Worm (Caenorhabditis elegans) whole organism, late embryonic: ENCODE results near the gene F38A5.8.

Source experiments
- C38D4.7 ChIP-seq: fragments of 200-800 bp; sonication (Bioruptor generic); optimal IDR thresholded peaks from 2 replicates; lab custom pipeline; 2018; ENCODE audit warnings: mild to moderate bottlenecking, missing genetic modification characterization, moderate library complexity, missing compliant biosample characterization
- F13H6.1 ChIP-seq: sonication (generic microtip); optimal IDR thresholded peaks from 2 replicates; lab custom pipeline; 2016; ENCODE audit warnings: missing genetic modification characterization, missing compliant biosample characterization
- K02D7.2 ChIP-seq: sonication (generic microtip); optimal IDR thresholded peaks from 2 replicates; lab custom pipeline; 2017; ENCODE audit warnings: mild to moderate bottlenecking, missing genetic modification characterization, missing compliant biosample characterization
- ahr-1 ChIP-seq: sonication (generic microtip); optimal IDR thresholded peaks from 2 replicates; lab custom pipeline; 2016; ENCODE audit warnings: missing genetic modification characterization, missing compliant biosample characterization
- ama-1 ChIP-seq: fragments of 150-350 bp; optimal IDR thresholded peaks from 2 replicates; lab custom pipeline; 2014
- ceh-18 ChIP-seq: sonication (generic microtip); optimal IDR thresholded peaks from 2 replicates; lab custom pipeline; 2016; ENCODE audit warnings: missing genetic modification characterization, missing compliant biosample characterization
- ceh-19 ChIP-seq: fragments of 200-800 bp; sonication (Bioruptor generic); optimal IDR thresholded peaks from 2 replicates; lab custom pipeline; 2018; ENCODE audit warnings: mild to moderate bottlenecking, missing genetic modification characterization, missing compliant biosample characterization
- ceh-30 ChIP-seq: fragments of 150-350 bp; optimal IDR thresholded peaks from 2 replicates; lab custom pipeline; 2014; ENCODE audit warnings: missing biosample characterization, missing genetic modification characterization
- ceh-34 ChIP-seq: sonication (generic microtip); optimal IDR thresholded peaks from 2 replicates; lab custom pipeline; 2016; ENCODE audit warnings: mild to moderate bottlenecking, missing genetic modification characterization, missing compliant biosample characterization
- ceh-45 ChIP-seq: fragments of 200-800 bp; sonication (Bioruptor generic); IDR thresholded peaks from 2 replicates; pipeline ENCODE4 v1.3.6; 2022; ENCODE audit warnings: missing genetic modification reagents, missing genetic modification characterization, missing compliant biosample characterization
- ceh-6 ChIP-seq: fragments of 200-800 bp; sonication (Bioruptor generic); optimal IDR thresholded peaks from 2 replicates; lab custom pipeline; 2018; ENCODE audit warnings: mild to moderate bottlenecking, missing genetic modification characterization, missing compliant biosample characterization
- ceh-9 ChIP-seq: sonication (generic microtip); optimal IDR thresholded peaks from 2 replicates; lab custom pipeline; 2016; ENCODE audit warnings: mild to moderate bottlenecking, missing genetic modification characterization, inconsistent platforms, missing compliant biosample characterization
- che-1 ChIP-seq: sonication (generic microtip); optimal IDR thresholded peaks from 2 replicates; lab custom pipeline; 2016; ENCODE audit warnings: mild to moderate bottlenecking, missing genetic modification characterization, missing compliant biosample characterization
- dve-1 ChIP-seq: sonication (generic microtip); optimal IDR thresholded peaks from 2 replicates; lab custom pipeline; 2017; ENCODE audit warnings: antibody characterized with exemption, mild to moderate bottlenecking, missing genetic modification characterization, missing compliant biosample characterization
- elt-2 ChIP-seq: sonication (generic microtip); optimal IDR thresholded peaks from 2 replicates; lab custom pipeline; 2016; ENCODE audit warnings: missing genetic modification reagents, missing genetic modification characterization, missing compliant biosample characterization
- elt-4 ChIP-seq: sonication (generic microtip); optimal IDR thresholded peaks from 2 replicates; lab custom pipeline; 2016; ENCODE audit warnings: missing genetic modification characterization, missing compliant biosample characterization
- fax-1 ChIP-seq: sonication (generic microtip); optimal IDR thresholded peaks from 2 replicates; lab custom pipeline; 2016; ENCODE audit warnings: missing genotype, missing genetic modification characterization, missing compliant biosample characterization
- fkh-10 ChIP-seq: fragments of 150-350 bp; optimal IDR thresholded peaks from 2 replicates; lab custom pipeline; 2014; ENCODE audit warnings: missing biosample characterization, missing genetic modification reagents, missing genetic modification characterization
- gmeb-2 ChIP-seq: sonication (generic microtip); optimal IDR thresholded peaks from 2 replicates; lab custom pipeline; 2016; ENCODE audit warnings: missing genetic modification characterization, inconsistent platforms, missing compliant biosample characterization
- hlh-15 ChIP-seq: sonication (generic microtip); optimal IDR thresholded peaks from 2 replicates; lab custom pipeline; 2016; ENCODE audit warnings: missing genetic modification characterization, missing compliant biosample characterization
- hlh-30 ChIP-seq: sonication (generic microtip); optimal IDR thresholded peaks from 2 replicates; lab custom pipeline; 2017; ENCODE audit warnings: antibody characterized with exemption, missing genetic modification characterization, missing compliant biosample characterization; ENCODE audit not compliant: insufficient read depth
- hlh-6 ChIP-seq: sonication (generic microtip); optimal IDR thresholded peaks from 2 replicates; lab custom pipeline; 2016; ENCODE audit warnings: missing genotype, missing genetic modification characterization, missing compliant biosample characterization
- lin-11 ChIP-seq: fragments of 200-800 bp; sonication (Bioruptor generic); optimal IDR thresholded peaks from 2 replicates; lab custom pipeline; 2018; ENCODE audit warnings: mild to moderate bottlenecking, missing genetic modification characterization, missing compliant biosample characterization
- madf-2 ChIP-seq: sonication (generic microtip); optimal IDR thresholded peaks from 2 replicates; lab custom pipeline; 2017; ENCODE audit warnings: missing genetic modification characterization, missing compliant biosample characterization
- nfya-1 ChIP-seq: sonication (generic microtip); optimal IDR thresholded peaks from 2 replicates; lab custom pipeline; 2017; ENCODE audit warnings: missing genetic modification characterization, mild to moderate bottlenecking, missing compliant biosample characterization, antibody characterized with exemption, moderate library complexity
- nhr-232 ChIP-seq: sonication (generic microtip); optimal IDR thresholded peaks from 2 replicates; lab custom pipeline; 2016; ENCODE audit warnings: missing genetic modification characterization, missing compliant biosample characterization
- npax-4 ChIP-seq: sonication (generic microtip); optimal IDR thresholded peaks from 2 replicates; lab custom pipeline; 2016; ENCODE audit warnings: missing genetic modification characterization, missing compliant biosample characterization
- odd-2 ChIP-seq: sonication (generic microtip); optimal IDR thresholded peaks from 2 replicates; lab custom pipeline; 2017; ENCODE audit warnings: antibody characterized with exemption, mild to moderate bottlenecking, missing genetic modification characterization, missing compliant biosample characterization
- pag-3 ChIP-seq: sonication (generic microtip); optimal IDR thresholded peaks from 2 replicates; lab custom pipeline; 2016; ENCODE audit warnings: missing compliant biosample characterization, missing genetic modification characterization, borderline replicate concordance
- pat-9 ChIP-seq: fragments of 200-800 bp; sonication (Bioruptor generic); optimal IDR thresholded peaks from 2 replicates; lab custom pipeline; 2018; ENCODE audit warnings: mild to moderate bottlenecking, missing genetic modification characterization, moderate library complexity, missing compliant biosample characterization
- pax-1 ChIP-seq: fragments of 150-350 bp; optimal IDR thresholded peaks from 2 replicates; lab custom pipeline; 2014; ENCODE audit warnings: missing biosample characterization, missing genetic modification characterization
- pha-2 ChIP-seq: sonication (generic microtip); optimal IDR thresholded peaks from 2 replicates; lab custom pipeline; 2017; ENCODE audit warnings: mild to moderate bottlenecking, missing genetic modification characterization, missing compliant biosample characterization
- pqm-1 ChIP-seq: sonication (generic microtip); optimal IDR thresholded peaks from 2 replicates; lab custom pipeline; 2016; ENCODE audit warnings: missing genetic modification characterization, missing compliant biosample characterization
- ref-2 ChIP-seq: sonication (generic microtip); optimal IDR thresholded peaks from 2 replicates; lab custom pipeline; 2016; ENCODE audit warnings: missing genetic modification characterization, missing compliant biosample characterization
- rnt-1 ChIP-seq: sonication (generic microtip); optimal IDR thresholded peaks from 2 replicates; lab custom pipeline; 2016; ENCODE audit warnings: missing genetic modification characterization, missing compliant biosample characterization
- sox-4 ChIP-seq: sonication (generic microtip); optimal IDR thresholded peaks from 2 replicates; lab custom pipeline; 2017; ENCODE audit warnings: mild to moderate bottlenecking, missing genetic modification characterization, inconsistent platforms, missing compliant biosample characterization
- syd-9 ChIP-seq: sonication (generic microtip); optimal IDR thresholded peaks from 2 replicates; lab custom pipeline; 2016; ENCODE audit warnings: mild to moderate bottlenecking, missing genetic modification characterization, moderate library complexity, missing compliant biosample characterization
- tbx-2 ChIP-seq: sonication (generic microtip); optimal IDR thresholded peaks from 2 replicates; lab custom pipeline; 2016; ENCODE audit warnings: missing genetic modification characterization, missing compliant biosample characterization
- ttx-3 ChIP-seq: sonication (generic microtip); optimal IDR thresholded peaks from 2 replicates; lab custom pipeline; 2016; ENCODE audit warnings: missing genetic modification reagents, missing genetic modification characterization, missing compliant biosample characterization
- unc-55 ChIP-seq: sonication (generic microtip); optimal IDR thresholded peaks from 2 replicates; lab custom pipeline; 2017; ENCODE audit warnings: missing biosample characterization, missing genetic modification reagents, missing genetic modification characterization
- zip-5 ChIP-seq: sonication (generic microtip); optimal IDR thresholded peaks from 2 replicates; lab custom pipeline; 2016; ENCODE audit warnings: missing genetic modification characterization, missing compliant biosample characterization
- ztf-16 ChIP-seq: sonication (generic microtip); optimal IDR thresholded peaks from 2 replicates; lab custom pipeline; 2017; ENCODE audit warnings: missing genetic modification characterization, missing compliant biosample characterization

F38A5.8 gene

DNA sequence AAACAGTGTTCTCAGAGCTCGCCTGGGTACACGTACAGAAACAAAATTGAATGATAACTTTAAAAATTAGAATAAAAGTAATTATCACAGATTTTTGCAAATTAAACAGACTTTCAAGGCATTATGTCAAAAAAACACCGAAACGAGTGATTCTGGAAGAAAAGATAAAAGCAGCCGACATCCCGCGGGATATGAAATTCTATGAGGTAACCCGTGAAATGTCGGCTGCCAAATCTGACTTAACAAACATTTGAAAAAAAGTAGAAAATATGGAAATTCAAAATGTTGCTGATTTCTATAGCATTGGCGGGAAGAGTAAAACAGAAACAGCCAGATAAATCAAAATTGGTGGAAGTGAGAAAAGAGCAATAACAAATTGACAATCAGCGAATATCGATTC lies 33.9 kb upstream of the F38A5.8 start:
- TF ChIP-seq gmeb-2 (no peak), elt-2 (tag; lab: Kevin White, UChicago) (no peak), lin-11 (tag; lab: Kevin White, UChicago) (no peak), C38D4.7 (GFP tag; lab: Kevin White, UChicago) (no peak), zip-5 (tag; lab: Kevin White, UChicago) (no peak), sox-4 (tag; lab: Kevin White, UChicago) (no peak), tbx-2 (tag; lab: Kevin White, UChicago) (no peak), npax-4 (tag; lab: Kevin White, UChicago) (no peak), ceh-6 (GFP tag; lab: Kevin White, UChicago) (no peak), pag-3 (tag; lab: Kevin White, UChicago) (no peak), ztf-16 (tag; lab: Kevin White, UChicago) (no peak), ama-1 (lab: Kevin White, UChicago) (no peak), pqm-1 (tag; lab: Kevin White, UChicago) (no peak), ceh-9 (no peak)

DNA sequence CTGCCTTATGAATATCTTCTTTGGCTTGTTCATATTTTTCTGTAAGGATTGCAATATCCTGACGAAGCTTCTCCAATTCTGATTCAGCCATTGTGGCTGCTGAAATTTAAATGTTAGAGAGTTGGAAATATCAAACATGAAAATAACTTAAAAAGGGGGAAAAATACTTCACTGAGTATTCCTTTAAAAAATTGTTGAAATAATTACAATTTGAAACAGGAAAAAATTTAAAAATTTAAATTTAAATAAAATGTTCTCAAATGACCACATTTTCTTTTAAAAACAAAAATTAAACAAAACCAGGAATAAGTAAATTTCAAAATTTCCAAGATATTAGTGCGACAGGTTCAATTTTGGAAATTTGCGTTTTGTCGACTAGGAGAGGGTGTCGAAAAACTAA lies 27.3 kb upstream of the F38A5.8 start, which contains the start of gene bicd-1:
Gene bicd-1 (minus strand): TSS at position 101 of the 400 bp plus-strand sequence.
- TF ChIP-seq dve-1 (tag; lab: Kevin White, UChicago): no peak

DNA sequence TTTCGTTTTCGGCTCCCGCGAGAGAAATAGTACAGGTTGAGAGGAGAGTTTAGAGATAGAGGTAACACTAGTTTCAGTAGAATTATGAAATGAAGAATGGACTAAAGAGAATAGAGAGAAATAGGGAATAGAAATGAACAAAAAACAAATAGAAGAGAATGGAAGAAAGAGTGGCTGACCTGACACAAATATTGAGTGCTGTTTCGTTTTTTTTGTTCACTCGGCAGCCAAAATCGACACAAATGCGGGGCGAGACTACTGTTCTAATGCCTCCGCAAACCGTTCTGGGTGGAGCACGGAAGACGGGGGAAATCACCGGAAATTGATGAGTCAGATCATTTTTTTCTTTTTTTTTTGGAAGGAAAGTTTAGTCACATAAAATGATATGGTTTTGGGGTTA lies 26.9 kb upstream of the F38A5.8 start:
- TF ChIP-seq tbx-2 (tag; lab: Kevin White, UChicago) (no peak), F13H6.1 (tag; lab: Kevin White, UChicago) (no peak), rnt-1 (no peak), zip-5 (tag; lab: Kevin White, UChicago) (no peak)

DNA sequence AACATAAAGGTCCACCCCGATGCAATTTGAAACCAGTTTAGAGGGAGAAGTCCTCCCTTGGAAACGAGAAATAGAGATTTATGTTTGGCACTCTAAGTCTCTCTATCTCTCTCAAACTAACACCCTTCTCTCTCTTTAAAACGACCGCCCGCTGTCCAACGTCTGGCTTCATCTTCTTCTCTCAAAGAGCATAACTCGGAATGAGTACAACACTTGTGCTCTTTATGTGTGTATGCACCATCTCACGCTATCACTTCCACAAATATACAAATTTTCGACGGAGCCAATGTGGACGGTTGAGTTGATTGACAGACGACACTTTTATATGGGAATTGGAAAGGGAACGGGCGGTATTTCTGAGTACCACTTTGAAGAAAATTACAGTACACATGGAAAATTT lies 25.2 kb upstream of the F38A5.8 start:
- TF ChIP-seq pqm-1 (tag; lab: Kevin White, UChicago): no peak
- no peak for TF ChIP-seq ceh-30 (tag; lab: Kevin White, UChicago)
- peak; percentile 37 for TF ChIP-seq nfya-1 (tag; lab: Kevin White, UChicago)
- no peak for TF ChIP-seq ahr-1 (tag; lab: Kevin White, UChicago)
- no peak for TF ChIP-seq ceh-19 (GFP tag; lab: Kevin White, UChicago)
- no peak for TF ChIP-seq sox-4 (tag; lab: Kevin White, UChicago)
- TF ChIP-seq pat-9: no peak
- no peak for TF ChIP-seq hlh-30
- no peak for TF ChIP-seq fkh-10 (GFP tag; lab: Kevin White, UChicago)
- TF ChIP-seq nhr-232 (tag; lab: Kevin White, UChicago): no peak
- TF ChIP-seq ceh-34 (tag; lab: Kevin White, UChicago): no peak
- TF ChIP-seq F13H6.1 (tag; lab: Kevin White, UChicago): no peak
- TF ChIP-seq che-1 (tag; lab: Kevin White, UChicago): no peak
- no peak for TF ChIP-seq odd-2
- peak; percentile 71 for TF ChIP-seq unc-55 (GFP tag; lab: Kevin White, UChicago)

DNA sequence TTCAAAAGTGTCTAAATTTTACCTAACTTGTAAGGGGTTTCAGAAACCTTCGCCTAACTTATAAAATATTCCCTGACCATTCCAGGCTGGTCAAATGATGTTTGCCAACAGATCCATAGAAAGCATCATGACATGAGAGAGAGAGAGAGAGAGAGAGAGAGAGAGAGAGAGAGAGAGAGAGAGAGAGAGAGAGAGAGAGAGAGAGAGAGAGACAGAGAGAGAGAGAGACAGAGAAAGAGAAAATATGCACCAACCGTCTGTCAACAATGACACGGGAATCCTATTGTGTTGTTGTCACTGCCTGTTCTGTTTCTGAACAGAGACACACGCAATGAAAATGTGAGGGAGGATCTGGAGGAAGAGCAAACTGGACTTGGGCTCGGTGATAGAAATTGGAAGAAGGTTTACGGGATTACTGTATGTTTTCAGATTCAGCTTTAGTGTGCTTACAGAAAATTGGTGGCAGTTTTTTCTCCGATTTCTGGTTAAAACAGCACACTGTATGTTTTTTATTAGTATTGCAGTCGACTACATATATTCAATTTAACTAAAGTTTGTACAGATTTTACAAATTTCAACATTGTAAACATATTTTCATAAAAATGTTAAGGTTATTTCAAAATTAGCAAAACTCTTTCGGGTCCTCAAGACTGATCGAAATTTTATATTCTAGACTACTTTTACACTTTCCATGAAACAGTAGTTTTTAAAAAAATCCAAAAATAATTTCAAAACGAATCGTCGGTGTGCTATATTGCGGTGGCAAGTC lies 23.4 kb upstream of the F38A5.8 start:
- peak; percentile 9 for TF ChIP-seq lin-11 (tag; lab: Kevin White, UChicago)
- no peak for TF ChIP-seq madf-2 (tag; lab: Kevin White, UChicago)
- peak; percentile 59 for TF ChIP-seq dve-1 (tag; lab: Kevin White, UChicago)

DNA sequence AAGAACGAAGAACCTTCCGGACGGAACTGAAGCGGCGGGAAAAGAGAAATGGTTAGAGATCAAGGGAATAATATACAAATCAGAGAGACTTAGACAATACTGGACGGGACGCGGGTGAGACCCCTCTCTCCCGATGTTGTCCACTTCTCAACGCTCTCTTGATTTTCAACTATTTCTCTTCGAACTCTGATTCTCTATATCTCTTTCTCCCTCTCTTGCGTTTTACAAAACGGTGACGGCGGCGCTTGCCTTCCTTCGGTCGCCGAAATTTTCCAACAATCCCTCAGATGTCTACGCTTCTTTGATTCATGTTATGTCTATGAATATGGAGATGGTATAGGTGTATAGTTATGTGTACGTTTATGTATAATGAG lies 22.8 kb upstream of the F38A5.8 start:
- no peak for TF ChIP-seq syd-9 (tag; lab: Kevin White, UChicago)
- TF ChIP-seq hlh-15 (tag; lab: Kevin White, UChicago): no peak
- no peak for TF ChIP-seq hlh-6
- TF ChIP-seq tbx-2 (tag; lab: Kevin White, UChicago): peak; percentile 54
- no peak for TF ChIP-seq K02D7.2 (tag; lab: Kevin White, UChicago)
- no peak for TF ChIP-seq ahr-1 (tag; lab: Kevin White, UChicago)
- TF ChIP-seq npax-4 (tag; lab: Kevin White, UChicago): no peak
- TF ChIP-seq ref-2: peak; percentile 39
- TF ChIP-seq madf-2 (tag; lab: Kevin White, UChicago): no peak
- TF ChIP-seq C38D4.7 (GFP tag; lab: Kevin White, UChicago): no peak
- no peak for TF ChIP-seq ceh-45 (GFP tag; lab: Robert Waterston, UW)
- no peak for TF ChIP-seq elt-2 (tag; lab: Kevin White, UChicago)
- TF ChIP-seq ttx-3 (tag; lab: Kevin White, UChicago): no peak
- peak; percentile 17 for TF ChIP-seq ceh-18 (tag; lab: Kevin White, UChicago)
- TF ChIP-seq fax-1 (tag; lab: Kevin White, UChicago): no peak
- peak; percentile 50 for TF ChIP-seq pax-1
- TF ChIP-seq elt-4 (tag; lab: Kevin White, UChicago): no peak
- no peak for TF ChIP-seq pha-2 (tag; lab: Kevin White, UChicago)
